Worm (Caenorhabditis elegans) whole organism, early embryonic: ENCODE data around the gene srx-59.

Source experiments
- B0310.2 ChIP-seq: sonication (generic microtip); optimal IDR thresholded peaks from 2 replicates; lab custom pipeline; 2016; ENCODE audit warnings: mild to moderate bottlenecking, missing genetic modification characterization, missing compliant biosample characterization
- F13C5.2 ChIP-seq: sonication (generic microtip); optimal IDR thresholded peaks from 2 replicates; lab custom pipeline; 2017; ENCODE audit warnings: mild to moderate bottlenecking, missing genetic modification characterization, inconsistent platforms, missing compliant biosample characterization
- aly-1 ChIP-seq: sonication (generic microtip); optimal IDR thresholded peaks from 2 replicates; lab custom pipeline; 2016; ENCODE audit warnings: missing genetic modification characterization, missing compliant biosample characterization
- ama-1 ChIP-seq: fragments of 150-350 bp; optimal IDR thresholded peaks from 2 replicates; lab custom pipeline; 2014
- ceh-13 ChIP-seq: fragments of 200-800 bp; sonication (Bioruptor generic); optimal IDR thresholded peaks from 2 replicates; lab custom pipeline; 2018; ENCODE audit warnings: mild to moderate bottlenecking, missing genetic modification characterization, missing compliant biosample characterization
- ceh-36 ChIP-seq: sonication (generic microtip); optimal IDR thresholded peaks from 2 replicates; lab custom pipeline; 2016; ENCODE audit warnings: missing genetic modification characterization, inconsistent platforms, missing compliant biosample characterization
- ets-7 ChIP-seq: sonication (generic microtip); optimal IDR thresholded peaks from 2 replicates; lab custom pipeline; 2016; ENCODE audit warnings: missing genotype, missing genetic modification characterization, missing compliant biosample characterization
- flt-1 ChIP-seq: fragments of 200-800 bp; sonication (Bioruptor generic); IDR thresholded peaks from 2 replicates; pipeline ENCODE4 v1.3.6; 2022; ENCODE audit warnings: missing genetic modification characterization, missing compliant biosample characterization
- hmbx-1 ChIP-seq: sonication (generic microtip); optimal IDR thresholded peaks from 2 replicates; lab custom pipeline; 2016; ENCODE audit warnings: mild to moderate bottlenecking, missing genetic modification characterization, missing compliant biosample characterization
- hmg-4 ChIP-seq: fragments of 200-800 bp; sonication (Bioruptor generic); optimal IDR thresholded peaks from 2 replicates; lab custom pipeline; 2018; ENCODE audit warnings: mild to moderate bottlenecking, missing genetic modification characterization, missing compliant biosample characterization
- hnd-1 ChIP-seq: sonication (generic microtip); optimal IDR thresholded peaks from 2 replicates; lab custom pipeline; 2016; ENCODE audit warnings: missing genetic modification characterization, missing compliant biosample characterization
- pes-1 ChIP-seq: fragments of 200-800 bp; sonication (Bioruptor generic); IDR thresholded peaks from 2 replicates; pipeline ENCODE4 v1.3.6; 2022; ENCODE audit warnings: missing genetic modification reagents, missing genetic modification characterization, missing compliant biosample characterization
- scrt-1 ChIP-seq: fragments of 200-800 bp; sonication (Bioruptor generic); IDR thresholded peaks from 2 replicates; pipeline ENCODE4 v1.3.6; 2022; ENCODE audit warnings: missing genetic modification characterization, missing compliant biosample characterization
- sea-1 ChIP-seq: fragments of 200-800 bp; sonication (Bioruptor generic); conservative IDR thresholded peaks from 2 replicates; pipeline ENCODE4 v1.3.6; 2022; ENCODE audit warnings: missing genetic modification characterization, missing compliant biosample characterization
- tbx-11 ChIP-seq: fragments of 200-800 bp; sonication (Bioruptor generic); IDR thresholded peaks from 2 replicates; pipeline ENCODE4 v1.3.6; 2022; ENCODE audit warnings: missing genetic modification characterization, missing compliant biosample characterization
- tbx-37 ChIP-seq: fragments of 200-800 bp; sonication (Bioruptor generic); conservative IDR thresholded peaks from 2 replicates; pipeline ENCODE4 v1.3.6; 2022; ENCODE audit warnings: missing genetic modification reagents, missing genetic modification characterization, missing compliant biosample characterization
- tra-4 ChIP-seq: sonication (generic microtip); optimal IDR thresholded peaks from 2 replicates; lab custom pipeline; 2017; ENCODE audit warnings: missing genetic modification characterization, missing compliant biosample characterization

srx-59 gene

ce11 chrV:6985943-6986342 is 14.3 kb downstream of the srx-59 start, which contains the start of gene nhr-163:
Gene nhr-163 (minus strand): TSS chrV:6986043.
- TF ChIP-seq hnd-1 (tag; lab: Kevin White, UChicago) = no peak
- no peak for TF ChIP-seq B0310.2 (tag; lab: Kevin White, UChicago)
- TF ChIP-seq aly-1 (tag; lab: Kevin White, UChicago) = no peak
- TF ChIP-seq hmbx-1 (tag; lab: Kevin White, UChicago) = no peak
- TF ChIP-seq ceh-36 (tag; lab: Kevin White, UChicago) = no peak
- TF ChIP-seq ets-7 (tag; lab: Kevin White, UChicago) = no peak
- TF ChIP-seq scrt-1 = no peak
- no peak for TF ChIP-seq sea-1 (GFP tag; lab: Robert Waterston, UW)
- TF ChIP-seq ama-1 (lab: Kevin White, UChicago) = no peak
- TF ChIP-seq pes-1 (GFP tag; lab: Robert Waterston, UW) = no peak
- TF ChIP-seq tbx-37 = no peak
- TF ChIP-seq hmg-4 (GFP tag; lab: Kevin White, UChicago) = no peak

- no peak for TF ChIP-seq tra-4 (tag; lab: Kevin White, UChicago)
- no peak for TF ChIP-seq hmbx-1 (tag; lab: Kevin White, UChicago)
- no peak for TF ChIP-seq ceh-13
- TF ChIP-seq F13C5.2 = no peak
- no peak for TF ChIP-seq tbx-11 (GFP tag; lab: Robert Waterston, UW)
- TF ChIP-seq hnd-1 (tag; lab: Kevin White, UChicago) = no peak
- TF ChIP-seq B0310.2 (tag; lab: Kevin White, UChicago) = no peak
- TF ChIP-seq aly-1 (tag; lab: Kevin White, UChicago) = no peak
- TF ChIP-seq ceh-36 (tag; lab: Kevin White, UChicago) = no peak
Measured at ce11 chrV:6987673-6988072, 16.0 kb downstream of the srx-59 start, which contains the start of gene nhr-139. Gene nhr-139 (minus strand): TSS chrV:6987773.

DNA sequence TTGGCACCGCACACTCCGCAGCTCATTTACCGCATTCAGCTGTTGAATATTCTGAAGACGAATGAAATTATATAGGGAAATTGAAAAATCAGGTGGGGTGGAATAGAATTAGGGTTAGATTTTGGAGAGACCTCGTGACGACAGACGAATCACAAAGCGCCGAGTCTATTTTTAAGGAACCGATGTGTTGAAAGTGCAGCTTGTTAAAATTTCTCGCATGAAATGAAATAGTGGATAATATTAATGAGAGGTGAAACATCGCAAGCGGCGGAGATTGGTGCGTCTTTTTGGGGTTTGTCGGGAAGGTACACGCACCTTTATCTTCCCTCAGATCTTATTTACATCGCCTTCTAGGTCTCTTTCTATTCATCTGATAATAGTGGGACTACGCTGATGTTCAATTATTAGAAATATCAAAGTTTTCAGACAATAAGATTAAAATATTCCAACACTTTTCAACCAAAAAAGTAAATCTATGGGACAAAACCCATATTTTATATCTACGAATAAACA is 18.0 kb downstream of the srx-59 start, which contains the start of gene nhr-140:
nhr-140 (minus strand) TSS at position 51 of the 513 bp plus-strand sequence.
- TF ChIP-seq hnd-1 (tag; lab: Kevin White, UChicago) (no peak), tbx-11 (GFP tag; lab: Robert Waterston, UW) (no peak), tbx-37 (no peak), ama-1 (lab: Kevin White, UChicago) (no peak), ceh-13 (no peak), pes-1 (GFP tag; lab: Robert Waterston, UW) (no peak), hmg-4 (GFP tag; lab: Kevin White, UChicago) (no peak), hmbx-1 (tag; lab: Kevin White, UChicago) (no peak), ceh-36 (tag; lab: Kevin White, UChicago) (no peak), scrt-1 (no peak), tra-4 (tag; lab: Kevin White, UChicago) (no peak), B0310.2 (tag; lab: Kevin White, UChicago) (no peak), F13C5.2 (no peak), flt-1 (GFP tag; lab: Robert Waterston, UW) (no peak), aly-1 (tag; lab: Kevin White, UChicago) (no peak), ets-7 (tag; lab: Kevin White, UChicago) (no peak), sea-1 (GFP tag; lab: Robert Waterston, UW) (no peak)

ce11 chrV:6991771-6992170 is 20.1 kb downstream of the srx-59 start, which contains the start of gene nhr-162:
Gene nhr-162 (minus strand): TSS chrV:6991871.
- TF ChIP-seq hmg-4 (GFP tag; lab: Kevin White, UChicago) (no peak), F13C5.2 (no peak), flt-1 (GFP tag; lab: Robert Waterston, UW) (no peak), tbx-37 (no peak), ama-1 (lab: Kevin White, UChicago) (no peak), hnd-1 (tag; lab: Kevin White, UChicago) (no peak), hmbx-1 (tag; lab: Kevin White, UChicago) (no peak), aly-1 (tag; lab: Kevin White, UChicago) (no peak), ets-7 (tag; lab: Kevin White, UChicago) (no peak), tra-4 (tag; lab: Kevin White, UChicago) (no peak), scrt-1 (no peak), ceh-36 (tag; lab: Kevin White, UChicago) (no peak), ceh-13 (no peak), tbx-11 (GFP tag; lab: Robert Waterston, UW) (no peak)

ce11 chrV:6993999-6994398 is 22.3 kb downstream of the srx-59 start:
- TF ChIP-seq aly-1 (tag; lab: Kevin White, UChicago) (no peak), ama-1 (lab: Kevin White, UChicago) (no peak), hnd-1 (tag; lab: Kevin White, UChicago) (no peak), scrt-1 (no peak), flt-1 (GFP tag; lab: Robert Waterston, UW) (no peak), tbx-37 (no peak), F13C5.2 (no peak), B0310.2 (tag; lab: Kevin White, UChicago) (no peak), pes-1 (GFP tag; lab: Robert Waterston, UW) (no peak), ets-7 (tag; lab: Kevin White, UChicago) (no peak), tra-4 (tag; lab: Kevin White, UChicago) (no peak), ceh-36 (tag; lab: Kevin White, UChicago) (no peak), hmg-4 (GFP tag; lab: Kevin White, UChicago) (no peak), tbx-11 (GFP tag; lab: Robert Waterston, UW) (no peak), hmbx-1 (tag; lab: Kevin White, UChicago) (no peak), sea-1 (GFP tag; lab: Robert Waterston, UW) (no peak), ceh-13 (no peak)

ce11 chrV:6997041-6997552 is 25.4 kb downstream of the srx-59 start, which contains the start of gene nhr-107:
Gene nhr-107 (minus strand): TSS chrV:6997091.
- TF ChIP-seq flt-1 (GFP tag; lab: Robert Waterston, UW) (no peak), tbx-11 (GFP tag; lab: Robert Waterston, UW) (no peak), ceh-13 (no peak), aly-1 (tag; lab: Kevin White, UChicago) (no peak), hmbx-1 (tag; lab: Kevin White, UChicago) (no peak), hmg-4 (GFP tag; lab: Kevin White, UChicago) (no peak), ceh-36 (tag; lab: Kevin White, UChicago) (no peak), hnd-1 (tag; lab: Kevin White, UChicago) (no peak), scrt-1 (no peak), tbx-37 (no peak), pes-1 (GFP tag; lab: Robert Waterston, UW) (no peak), F13C5.2 (no peak), sea-1 (GFP tag; lab: Robert Waterston, UW) (no peak), tra-4 (tag; lab: Kevin White, UChicago) (no peak), ets-7 (tag; lab: Kevin White, UChicago) (no peak), ama-1 (lab: Kevin White, UChicago) (no peak), B0310.2 (tag; lab: Kevin White, UChicago) (no peak)
